Fruit fly (Drosophila melanogaster) whole organism, embryonic: ENCODE measurements around the gene Tmem214.
A peak's percentile ranks its signal among the peaks of the same experiment; 100 is the strongest.

ENCODE experiments used
- ATbp ChIP-seq: fragments of 200-800 bp; sonication (Bioruptor generic); optimal IDR thresholded peaks from 2 replicates; lab custom pipeline; 2017; ENCODE audit warnings: missing biosample characterization, mild to moderate bottlenecking, missing genetic modification characterization, missing genetic modification reagents
- Abd-B ChIP-seq: fragments of 200-800 bp; sonication (Bioruptor generic); optimal IDR thresholded peaks from 2 replicates; lab custom pipeline; 2018; ENCODE audit warnings: missing biosample characterization, mild to moderate bottlenecking, missing genetic modification characterization, moderate library complexity
- B-H1 ChIP-seq: fragments of 200-800 bp; sonication (Bioruptor generic); IDR thresholded peaks from 3 replicates; pipeline ENCODE4 v1.3.6; 2022; ENCODE audit warnings: missing biosample characterization, missing genetic modification characterization
- CG10209 ChIP-seq: fragments of 200-800 bp; sonication (Bioruptor generic); optimal IDR thresholded peaks from 3 replicates; lab custom pipeline; 2017; ENCODE audit warnings: missing biosample characterization, mild to moderate bottlenecking, missing genetic modification characterization, missing genetic modification reagents
- CG10462 ChIP-seq: fragments of 200-800 bp; sonication (Bioruptor generic); optimal IDR thresholded peaks from 2 replicates; lab custom pipeline; 2016; ENCODE audit warnings: missing biosample characterization, missing genetic modification characterization
- CG1233 ChIP-seq: fragments of 200-800 bp; sonication (Bioruptor generic); optimal IDR thresholded peaks from 4 replicates; lab custom pipeline; 2018; ENCODE audit warnings: missing biosample characterization, mild to moderate bottlenecking, missing genetic modification characterization
- CG15514 ChIP-seq: fragments of 200-800 bp; sonication (Bioruptor generic); optimal IDR thresholded peaks from 3 replicates; lab custom pipeline; 2017; ENCODE audit warnings: missing biosample characterization, missing genetic modification characterization, mild to moderate bottlenecking, moderate library complexity, missing genetic modification reagents
- CG15601 ChIP-seq: fragments of 200-800 bp; sonication (Bioruptor generic); optimal IDR thresholded peaks from 3 replicates; lab custom pipeline; 2019; ENCODE audit warnings: missing biosample characterization, mild to moderate bottlenecking, missing genetic modification characterization, moderate library complexity
- CG1603 ChIP-seq: fragments of 200-800 bp; sonication (Bioruptor generic); optimal IDR thresholded peaks from 2 replicates; lab custom pipeline; 2019; ENCODE audit warnings: missing biosample characterization, mild to moderate bottlenecking, missing genetic modification characterization, moderate library complexity
- CG17186 ChIP-seq: fragments of 200-800 bp; sonication (Bioruptor generic); optimal IDR thresholded peaks from 3 replicates; lab custom pipeline; 2017; ENCODE audit warnings: missing biosample characterization, missing genetic modification reagents, missing genetic modification characterization
- CG17328 ChIP-seq: fragments of 200-800 bp; sonication (Bioruptor generic); IDR thresholded peaks from 2 replicates; pipeline ENCODE4 v1.3.6; 2022; ENCODE audit warnings: missing biosample characterization, missing genetic modification characterization
- CG17385 ChIP-seq: fragments of 200-800 bp; sonication (Bioruptor generic); optimal IDR thresholded peaks from 3 replicates; lab custom pipeline; 2018; ENCODE audit warnings: missing biosample characterization, mild to moderate bottlenecking, missing genetic modification characterization
- CG17568 ChIP-seq: fragments of 200-800 bp; sonication (Bioruptor generic); optimal IDR thresholded peaks from 2 replicates; lab custom pipeline; 2018; ENCODE audit warnings: missing biosample characterization, mild to moderate bottlenecking, missing genetic modification characterization, moderate library complexity
- CG2712 ChIP-seq: fragments of 200-800 bp; optimal IDR thresholded peaks from 3 replicates; lab custom pipeline; 2019; ENCODE audit warnings: missing biosample characterization, mild to moderate bottlenecking, missing genetic modification characterization, moderate library complexity
- CG31388 ChIP-seq: fragments of 200-800 bp; sonication (Bioruptor generic); optimal IDR thresholded peaks from 2 replicates; lab custom pipeline; 2016; ENCODE audit warnings: missing biosample characterization, missing genetic modification characterization
- CG31441 ChIP-seq: fragments of 200-800 bp; sonication (Bioruptor generic); IDR thresholded peaks from 2 replicates; pipeline ENCODE4 v1.3.6; 2022; ENCODE audit warnings: missing biosample characterization, missing genetic modification characterization
- CG32767 ChIP-seq: fragments of 200-800 bp; sonication (Bioruptor generic); IDR thresholded peaks from 2 replicates; pipeline ENCODE4 v1.3.6; 2022; ENCODE audit warnings: missing biosample characterization, missing genetic modification characterization
- CG4617 ChIP-seq: fragments of 200-800 bp; sonication (Bioruptor generic); optimal IDR thresholded peaks from 3 replicates; lab custom pipeline; 2016; ENCODE audit warnings: missing biosample characterization, missing genetic modification characterization, borderline replicate concordance
- CG6765 ChIP-seq: fragments of 200-800 bp; sonication (Bioruptor generic); optimal IDR thresholded peaks from 3 replicates; lab custom pipeline; 2017; ENCODE audit warnings: missing biosample characterization, mild to moderate bottlenecking, missing genetic modification characterization
- CG7928 ChIP-seq: fragments of 200-800 bp; sonication (Bioruptor generic); optimal IDR thresholded peaks from 2 replicates; lab custom pipeline; 2017; ENCODE audit warnings: missing biosample characterization, mild to moderate bottlenecking, missing genetic modification characterization
- Chrac-16 ChIP-seq: fragments of 200-800 bp; sonication (Bioruptor generic); optimal IDR thresholded peaks from 3 replicates; lab custom pipeline; 2016; ENCODE audit warnings: missing biosample characterization, missing genetic modification characterization
- ERR ChIP-seq: fragments of 200-800 bp; sonication (Bioruptor generic); optimal IDR thresholded peaks from 2 replicates; lab custom pipeline; 2016; ENCODE audit warnings: missing biosample characterization, missing genetic modification characterization
- Fer2 ChIP-seq: fragments of 200-800 bp; sonication (Bioruptor generic); optimal IDR thresholded peaks from 2 replicates; lab custom pipeline; 2018; ENCODE audit warnings: missing biosample characterization, mild to moderate bottlenecking, missing genetic modification characterization, moderate library complexity
- Gug ChIP-seq: fragments of 200-800 bp; sonication (Bioruptor generic); IDR thresholded peaks from 4 replicates; pipeline ENCODE4 v1.3.6; 2022; ENCODE audit warnings: missing biosample characterization, missing genetic modification characterization
- Hand ChIP-seq: fragments of 200-800 bp; sonication (Bioruptor generic); optimal IDR thresholded peaks from 2 replicates; lab custom pipeline; 2017; ENCODE audit warnings: mild to moderate bottlenecking, missing biosample characterization, missing genetic modification reagents, missing genetic modification characterization
- Lim3 ChIP-seq: fragments of 200-800 bp; sonication (Bioruptor generic); IDR thresholded peaks from 2 replicates; pipeline ENCODE4 v1.3.6; 2022; ENCODE audit warnings: missing biosample characterization, missing genetic modification characterization
- MESR4 ChIP-seq: fragments of 200-800 bp; sonication (Bioruptor generic); optimal IDR thresholded peaks from 2 replicates; lab custom pipeline; 2018; ENCODE audit warnings: missing biosample characterization, mild to moderate bottlenecking, missing genetic modification characterization, moderate library complexity
- MTF-1 ChIP-seq: fragments of 200-800 bp; sonication (Bioruptor generic); optimal IDR thresholded peaks from 2 replicates; lab custom pipeline; 2018; ENCODE audit warnings: missing biosample characterization, mild to moderate bottlenecking, missing genetic modification characterization, borderline replicate concordance
- NFAT ChIP-seq: fragments of 200-800 bp; sonication (Bioruptor generic); IDR thresholded peaks from 2 replicates; pipeline ENCODE4 v1.3.6; 2022; ENCODE audit warnings: missing biosample characterization, missing genetic modification characterization
- Oli ChIP-seq: fragments of 200-800 bp; sonication (Bioruptor generic); optimal IDR thresholded peaks from 2 replicates; lab custom pipeline; 2018; ENCODE audit warnings: missing biosample characterization, mild to moderate bottlenecking, missing genetic modification characterization, moderate library complexity
- Sry-δ ChIP-seq: fragments of 200-800 bp; sonication (Bioruptor generic); optimal IDR thresholded peaks from 2 replicates; lab custom pipeline; 2016; ENCODE audit warnings: missing biosample characterization, missing genetic modification characterization
- Tbp ChIP-seq: fragments of >200 bp; optimal IDR thresholded peaks from 2 replicates; lab custom pipeline; 2018; ENCODE audit warnings: missing biosample characterization, missing genetic modification characterization
- Trl ChIP-seq, 3 experiments: fragments of >200 bp in 2 of 3; fragments of 200-800 bp in 1 of 3; sonication (Bioruptor generic) in 1 of 3; optimal IDR thresholded peaks; 2 replicates in 1 of 3; 3 replicates in 2 of 3; lab custom pipeline; 2016 to 2017; ENCODE audit warnings: missing biosample characterization in 1 of 3, missing genetic modification characterization in 1 of 3
- Vsx1 ChIP-seq: fragments of 200-800 bp; sonication (Bioruptor generic); optimal IDR thresholded peaks from 2 replicates; lab custom pipeline; 2017; ENCODE audit warnings: missing biosample characterization, mild to moderate bottlenecking, missing genetic modification characterization, missing genetic modification reagents
- amos ChIP-seq: fragments of 200-800 bp; sonication (Bioruptor generic); IDR thresholded peaks from 2 replicates; pipeline ENCODE4 v1.3.6; 2022; ENCODE audit warnings: missing biosample characterization, missing genetic modification characterization; ENCODE audit not compliant: partially characterized antibody
- chif ChIP-seq, 2 experiments: fragments of 200-800 bp; sonication (Bioruptor generic); optimal IDR thresholded peaks; 3 replicates each; lab custom pipeline; 2016; ENCODE audit warnings: missing biosample characterization in 2 of 2, missing genetic modification characterization in 2 of 2
- dmrt11E ChIP-seq: fragments of 200-800 bp; sonication (Bioruptor generic); optimal IDR thresholded peaks from 3 replicates; lab custom pipeline; 2018; ENCODE audit warnings: missing biosample characterization, mild to moderate bottlenecking, missing genetic modification characterization, moderate library complexity
- emc ChIP-seq: fragments of 200-800 bp; sonication (Bioruptor generic); optimal IDR thresholded peaks from 2 replicates; lab custom pipeline; 2016; ENCODE audit warnings: missing biosample characterization, missing genetic modification characterization
- esg ChIP-seq: fragments of 200-800 bp; sonication (Bioruptor generic); conservative IDR thresholded peaks from 2 replicates; pipeline ENCODE4 v1.3.6; 2022; ENCODE audit warnings: missing biosample characterization, missing genetic modification characterization
- exex ChIP-seq: fragments of 200-800 bp; sonication (Bioruptor generic); optimal IDR thresholded peaks from 4 replicates; lab custom pipeline; 2018; ENCODE audit warnings: missing biosample characterization, mild to moderate bottlenecking, missing genetic modification characterization, moderate library complexity
- fd102C ChIP-seq: fragments of 200-800 bp; sonication (Bioruptor generic); optimal IDR thresholded peaks from 2 replicates; lab custom pipeline; 2018; ENCODE audit warnings: missing biosample characterization, mild to moderate bottlenecking, missing genetic modification characterization, moderate library complexity
- jing ChIP-seq: fragments of 200-800 bp; sonication (Bioruptor generic); optimal IDR thresholded peaks from 2 replicates; lab custom pipeline; 2018; ENCODE audit warnings: missing biosample characterization, mild to moderate bottlenecking, missing genetic modification characterization
- jumu ChIP-seq: fragments of 200-800 bp; sonication (Bioruptor generic); optimal IDR thresholded peaks from 3 replicates; lab custom pipeline; 2016; ENCODE audit warnings: missing biosample characterization, missing genetic modification characterization
- pan ChIP-seq, 4 experiments: fragments of >200 bp in 3 of 4; fragments of 200-800 bp in 1 of 4; sonication (Bioruptor generic) in 1 of 4; optimal IDR thresholded peaks in 3 of 4; IDR thresholded peaks in 1 of 4; 2 replicates each; pipeline versions ENCODE4 v1.3.6 to Lab custom; 2017 to 2022; ENCODE audit warnings: missing biosample characterization in 2 of 4, missing genetic modification characterization in 2 of 4, mixed read lengths in 1 of 4
- sens-2 ChIP-seq: fragments of 200-800 bp; sonication (Bioruptor generic); IDR thresholded peaks from 2 replicates; pipeline ENCODE4 v1.3.6; 2022; ENCODE audit warnings: missing biosample characterization, missing genetic modification characterization
- slbo ChIP-seq: fragments of 200-800 bp; sonication (Bioruptor generic); IDR thresholded peaks from 2 replicates; pipeline ENCODE4 v1.3.6; 2022; ENCODE audit warnings: missing biosample characterization, missing genetic modification characterization
- tna ChIP-seq: fragments of 200-800 bp; sonication (Bioruptor generic); IDR thresholded peaks from 2 replicates; pipeline ENCODE4 v1.3.6; 2022; ENCODE audit warnings: missing biosample characterization, missing genetic modification characterization; ENCODE audit not compliant: partially characterized antibody

The Tmem214 gene

DNA sequence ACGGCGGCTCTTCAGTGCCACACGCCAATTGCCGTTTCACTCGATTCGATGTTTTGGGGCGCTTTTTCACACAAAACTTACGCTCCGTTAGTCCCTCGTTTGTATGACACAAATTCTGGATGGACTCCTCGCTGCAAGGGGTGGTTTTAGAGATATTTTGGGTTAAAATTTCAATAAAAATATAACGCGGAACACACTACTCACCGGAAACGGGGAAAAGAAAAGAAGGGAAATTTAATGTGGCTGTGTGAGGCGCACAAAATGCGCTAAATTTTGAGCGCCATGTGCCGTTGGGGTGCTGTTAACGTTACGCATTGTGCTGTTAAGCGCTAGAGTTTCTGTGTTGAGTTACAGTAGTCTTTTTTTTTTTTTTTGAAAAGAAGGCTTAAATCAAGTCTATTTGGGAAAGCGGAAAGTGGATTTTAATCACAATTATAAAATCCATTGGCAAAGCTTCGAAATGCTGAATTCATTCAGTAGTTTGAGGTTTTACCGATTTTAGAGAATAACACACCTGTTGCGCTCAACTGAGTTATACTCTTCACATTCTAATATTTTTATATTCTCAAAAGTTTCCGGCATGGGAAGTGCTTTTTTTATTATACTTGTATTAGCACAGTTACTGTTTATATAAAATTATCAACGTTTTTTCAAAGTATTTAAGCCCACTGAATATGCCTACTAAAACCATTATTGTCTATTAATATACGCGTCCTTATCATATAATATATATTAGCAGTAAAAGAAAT is 34.0 kb upstream of the Tmem214 start, which contains the start of gene RpL9 (continued):
- peak; percentile 49 for TF ChIP-seq dmrt11E
- no peak for TF ChIP-seq Oli (tag; lab: Kevin White, UChicago)
- no peak for TF ChIP-seq jumu (GFP tag; lab: Kevin White, UChicago)
- TF ChIP-seq exex (tag; lab: Kevin White, UChicago): peak; percentile 42
- peak; percentile 75 for TF ChIP-seq CG1603 (tag; lab: Kevin White, UChicago)
- TF ChIP-seq CG1233 (GFP tag; lab: Kevin White, UChicago): peak; percentile 83
- peak; percentile 99 for TF ChIP-seq CG17186
- peak; percentile 33 for TF ChIP-seq fd102C (GFP tag; lab: Kevin White, UChicago)
- no peak for TF ChIP-seq ERR (GFP tag; lab: Kevin White, UChicago)
- peak; percentile 53 for TF ChIP-seq CG15601 (tag; lab: Kevin White, UChicago)
- TF ChIP-seq CG17568: peak; percentile 93
- no peak for TF ChIP-seq esg (GFP tag; lab: Robert Waterston, UW)
- no peak for TF ChIP-seq pan (optimal IDR thresholded peaks at IDR 0.05; lab: Kevin White, UChicago)
- no peak for TF ChIP-seq pan (GFP tag; optimal IDR thresholded peaks at IDR 0.05 in 1 of 2, IDR thresholded peaks at IDR 0.05 in 1 of 2)
- peak; percentile 82 for TF ChIP-seq CG15514
- peak; percentile 73 for TF ChIP-seq Vsx1
- peak; percentile 4 for TF ChIP-seq Tbp
- TF ChIP-seq Gug (GFP tag; lab: Robert Waterston, UW): no peak
- peak; percentile 15 for TF ChIP-seq CG7928
- TF ChIP-seq CG31388: no peak
- peak; percentile 36 for TF ChIP-seq emc (GFP tag; lab: Kevin White, UChicago)
- peak; percentile 50 for TF ChIP-seq CG2712 (tag; lab: Kevin White, UChicago)
- no peak for TF ChIP-seq ATbp
- TF ChIP-seq jing: no peak
- peak; percentile 84 for TF ChIP-seq sens-2
- peak; percentile 23; the same call in 1 of the 3 replicates for TF ChIP-seq B-H1
- TF ChIP-seq CG17385 (GFP tag; lab: Kevin White, UChicago): peak; percentile 82
- no peak for TF ChIP-seq CG10209 (GFP tag; lab: Kevin White, UChicago)
- no peak; the same call in none of the 2 replicates for TF ChIP-seq CG31441 (GFP tag; lab: Robert Waterston, UW)
- TF ChIP-seq CG10462 (GFP tag; lab: Kevin White, UChicago): no peak
- peak; percentile 99 for TF ChIP-seq MESR4 (GFP tag; lab: Kevin White, UChicago)
- TF ChIP-seq chif (GFP tag; optimal IDR thresholded peaks at IDR 0.05; lab: Kevin White, UChicago): peak in 1 of 2 experiments; percentile 28
- TF ChIP-seq Trl (optimal IDR thresholded peaks at IDR 0.05; lab: Kevin White, UChicago): no peak
- peak; percentile 83 for TF ChIP-seq Trl (GFP tag; optimal IDR thresholded peaks at IDR 0.05; lab: Kevin White, UChicago)
- no peak; the same call in 1 of the 2 replicates for TF ChIP-seq NFAT (GFP tag; lab: Robert Waterston, UW)
- TF ChIP-seq Abd-B: no peak
- peak; percentile 90; the same call in 1 of the 2 replicates for TF ChIP-seq CG17328 (GFP tag; lab: Robert Waterston, UW)
- no peak; the same call in 1 of the 2 replicates for TF ChIP-seq amos (GFP tag; lab: Robert Waterston, UW)
- no peak for TF ChIP-seq slbo (GFP tag; lab: Robert Waterston, UW)
- TF ChIP-seq CG32767 (GFP tag; lab: Robert Waterston, UW): no peak
- TF ChIP-seq MTF-1: peak; percentile 92
- peak; percentile 94 for TF ChIP-seq CG6765 (GFP tag; lab: Kevin White, UChicago)
- TF ChIP-seq tna (GFP tag; lab: Robert Waterston, UW): no peak
- TF ChIP-seq Fer2 (tag; lab: Kevin White, UChicago): peak; percentile 48
- peak; percentile 10 for TF ChIP-seq Chrac-16
- TF ChIP-seq Sry-δ: peak; percentile 7
- no peak for TF ChIP-seq Hand (GFP tag; lab: Kevin White, UChicago)
- no peak for TF ChIP-seq Lim3 (GFP tag; lab: Robert Waterston, UW)
- TF ChIP-seq CG4617 (GFP tag; lab: Kevin White, UChicago): peak; percentile 30
